Worm (Caenorhabditis elegans): ENCODE measurements around the gene ceh-22.

ceh-22 gene

ce11 chrV:10719833-10720170 is 48.1 kb downstream of the ceh-22 start (continued):
- no peak for TF ChIP-seq ceh-8 (GFP tag; optimal IDR thresholded peaks at IDR 0.05)
- TF ChIP-seq fkh-10 (GFP tag; optimal IDR thresholded peaks at IDR 0.05): no peak
- peak; percentile 99 for TF ChIP-seq nhr-85 (tag)
- TF ChIP-seq efl-1 (optimal IDR thresholded peaks at IDR 0.05): peak; percentile 35 to 44
- TF ChIP-seq efl-1 (GFP tag; optimal IDR thresholded peaks at IDR 0.05 in 1 of 2): peak; percentile 37 to 94
- TF ChIP-seq zip-4 (GFP tag; optimal IDR thresholded peaks at IDR 0.05): peak; percentile 1
- no peak for TF ChIP-seq egl-13 (tag; optimal IDR thresholded peaks at IDR 0.05)
- peak; percentile 60 for TF ChIP-seq lin-13 (GFP tag; optimal IDR thresholded peaks at IDR 0.05)
- no peak for TF ChIP-seq pag-3 (tag; optimal IDR thresholded peaks at IDR 0.05; ENCODE audit: borderline replicate concordance, insufficient read depth)
- no peak for TF ChIP-seq nhr-84 (tag; optimal IDR thresholded peaks at IDR 0.05)
- TF ChIP-seq mef-2 (tag; optimal IDR thresholded peaks at IDR 0.05): no peak
- no peak for TF ChIP-seq fkh-4 (tag; optimal IDR thresholded peaks at IDR 0.05; ENCODE audit: borderline replicate concordance)
- peak; percentile 76 for TF ChIP-seq pax-3 (tag; optimal IDR thresholded peaks at IDR 0.05)
- TF ChIP-seq pqm-1 (tag; optimal IDR thresholded peaks at IDR 0.05): no peak
- TF ChIP-seq aha-1 (tag; optimal IDR thresholded peaks at IDR 0.05): peak; percentile 32
- no peak for TF ChIP-seq nhr-76 (tag; optimal IDR thresholded peaks at IDR 0.05)
- TF ChIP-seq tlp-1 (tag; optimal IDR thresholded peaks at IDR 0.05): no peak
- TF ChIP-seq ceh-82 (tag; optimal IDR thresholded peaks at IDR 0.05): no peak
- TF ChIP-seq C16A3.4 (tag; optimal IDR thresholded peaks at IDR 0.05): peak; percentile 85
- TF ChIP-seq lin-35 (GFP tag; optimal IDR thresholded peaks at IDR 0.05): peak; percentile 49 to 89
- TF ChIP-seq blmp-1 (tag; optimal IDR thresholded peaks at IDR 0.05): peak; percentile 95
- TF ChIP-seq irx-1 (tag; optimal IDR thresholded peaks at IDR 0.05): peak; percentile 64
- TF ChIP-seq snu-23 (GFP tag; optimal IDR thresholded peaks at IDR 0.05): peak; percentile 85
- peak; percentile 53 for TF ChIP-seq elt-2 (tag; optimal IDR thresholded peaks at IDR 0.05)
- no peak for TF ChIP-seq ceh-63 (GFP tag; optimal IDR thresholded peaks at IDR 0.05)
- no peak for TF ChIP-seq C04F5.9 (tag; optimal IDR thresholded peaks at IDR 0.05)
- peak; percentile 50 for TF ChIP-seq swsn-7 (tag; optimal IDR thresholded peaks at IDR 0.05)
- TF ChIP-seq ama-1 (optimal IDR thresholded peaks at IDR 0.05): peak; percentile 64
- TF ChIP-seq unc-130 (tag; optimal IDR thresholded peaks at IDR 0.05): peak; percentile 86
- peak; percentile 59 for TF ChIP-seq mep-1 (tag; optimal IDR thresholded peaks at IDR 0.05)
- TF ChIP-seq tbx-2 (tag; optimal IDR thresholded peaks at IDR 0.05): peak; percentile 84
- peak; percentile 25 for TF ChIP-seq jun-1 (tag; optimal IDR thresholded peaks at IDR 0.05)
- TF ChIP-seq nhr-71 (tag; optimal IDR thresholded peaks at IDR 0.05): peak; percentile 92
- no peak for TF ChIP-seq alr-1 (tag; optimal IDR thresholded peaks at IDR 0.05; ENCODE audit: borderline replicate concordance)
- TF ChIP-seq efl-3 (GFP tag; optimal IDR thresholded peaks at IDR 0.05): no peak
- TF ChIP-seq nhr-237 (tag; optimal IDR thresholded peaks at IDR 0.05): no peak
- no peak for TF ChIP-seq isw-1 (GFP tag; IDR thresholded peaks at IDR 0.05)
- no peak for TF ChIP-seq nhr-28 (tag; optimal IDR thresholded peaks at IDR 0.05)
- peak; percentile 59 for TF ChIP-seq hpl-2 (GFP tag; optimal IDR thresholded peaks at IDR 0.05)
- TF ChIP-seq dpl-1 (GFP tag; optimal IDR thresholded peaks at IDR 0.05): peak; percentile 29 to 63 (median 30)
- peak; percentile 28 for TF ChIP-seq nhr-11 (tag; optimal IDR thresholded peaks at IDR 0.05)
- TF ChIP-seq snpc-4 (tag; optimal IDR thresholded peaks at IDR 0.05): peak; percentile 66
- peak in 2 of 6 experiments; percentile 88 to 89 for TF ChIP-seq elt-3 (tag; optimal IDR thresholded peaks at IDR 0.05)
- peak; percentile 72 for TF ChIP-seq rnt-1 (tag; optimal IDR thresholded peaks at IDR 0.05)
- TF ChIP-seq nhr-47 (tag; optimal IDR thresholded peaks at IDR 0.05): peak; percentile 67
- peak; percentile 51 for TF ChIP-seq xbp-1 (tag; optimal IDR thresholded peaks at IDR 0.05)
- peak; percentile 58 for TF ChIP-seq grh-1 (GFP tag; IDR thresholded peaks at IDR 0.05)
- TF ChIP-seq skn-1 (tag; optimal IDR thresholded peaks at IDR 0.05): peak; percentile 36
- TF ChIP-seq lir-3 (tag; optimal IDR thresholded peaks at IDR 0.05; ENCODE audit: poor library complexity): peak; percentile 82
- TF ChIP-seq ztf-4 (tag; optimal IDR thresholded peaks at IDR 0.05): peak; percentile 46
- peak; percentile 36 for TF ChIP-seq dsc-1 (tag; optimal IDR thresholded peaks at IDR 0.05)
- no peak for TF ChIP-seq sptf-1 (tag; optimal IDR thresholded peaks at IDR 0.05)
